Fruit fly (Drosophila melanogaster) whole organism, embryonic: ENCODE measurements around the gene CG4991.

Experiments used
- Ada2b ChIP-seq: fragments of 200-800 bp; sonication (Bioruptor generic); IDR thresholded peaks from 2 replicates; pipeline ENCODE4 v1.3.6; 2022; ENCODE audit warnings: missing biosample characterization, missing genetic modification characterization
- Asciz ChIP-seq: fragments of 200-800 bp; sonication (Bioruptor generic); optimal IDR thresholded peaks from 2 replicates; lab custom pipeline; 2017; ENCODE audit warnings: missing biosample characterization, mild to moderate bottlenecking, missing genetic modification characterization, missing genetic modification reagents
- Blimp-1 ChIP-seq: fragments of 200-800 bp; sonication (Bioruptor generic); optimal IDR thresholded peaks from 3 replicates; lab custom pipeline; 2018; ENCODE audit warnings: missing biosample characterization, missing genetic modification characterization, mild to moderate bottlenecking, moderate library complexity, missing genetic modification reagents
- BtbVII ChIP-seq: fragments of 200-800 bp; sonication (Bioruptor generic); optimal IDR thresholded peaks from 3 replicates; lab custom pipeline; 2017; ENCODE audit warnings: missing biosample characterization, mild to moderate bottlenecking, missing genetic modification characterization
- CG11695 ChIP-seq: fragments of 200-800 bp; sonication (Bioruptor generic); IDR thresholded peaks from 3 replicates; pipeline ENCODE4 v1.3.6; 2022; ENCODE audit warnings: missing biosample characterization, missing genetic modification characterization
- CG12236 ChIP-seq: fragments of 200-800 bp; sonication (Bioruptor generic); optimal IDR thresholded peaks from 2 replicates; lab custom pipeline; 2016; ENCODE audit warnings: missing biosample characterization, missing genetic modification characterization
- CG12299 ChIP-seq: fragments of 200-800 bp; sonication (Bioruptor generic); optimal IDR thresholded peaks from 2 replicates; lab custom pipeline; 2018; ENCODE audit warnings: missing biosample characterization, mild to moderate bottlenecking, missing genetic modification characterization
- CG12744 ChIP-seq: fragments of 200-800 bp; sonication (Bioruptor generic); optimal IDR thresholded peaks from 2 replicates; lab custom pipeline; 2016; ENCODE audit warnings: missing biosample characterization, missing genetic modification characterization
- CG13424 ChIP-seq: fragments of 200-800 bp; sonication (Bioruptor generic); optimal IDR thresholded peaks from 2 replicates; lab custom pipeline; 2019; ENCODE audit warnings: missing biosample characterization, mild to moderate bottlenecking, missing genetic modification characterization, moderate library complexity
- CG17802 ChIP-seq: fragments of 200-800 bp; sonication (Bioruptor generic); optimal IDR thresholded peaks from 2 replicates; lab custom pipeline; 2018; ENCODE audit warnings: missing biosample characterization, mild to moderate bottlenecking, missing genetic modification characterization, moderate library complexity
- CG17912 ChIP-seq: fragments of 200-800 bp; sonication (Bioruptor generic); optimal IDR thresholded peaks from 2 replicates; lab custom pipeline; 2018; ENCODE audit warnings: missing biosample characterization, mild to moderate bottlenecking, missing genetic modification characterization
- CG18262 ChIP-seq: fragments of 200-800 bp; optimal IDR thresholded peaks from 3 replicates; lab custom pipeline; 2019; ENCODE audit warnings: missing biosample characterization, mild to moderate bottlenecking, missing genetic modification characterization, moderate library complexity
- CG18599 ChIP-seq: fragments of 200-800 bp; sonication (Bioruptor generic); optimal IDR thresholded peaks from 3 replicates; lab custom pipeline; 2017; ENCODE audit warnings: missing biosample characterization, missing genetic modification characterization, mild to moderate bottlenecking, moderate library complexity, missing genetic modification reagents
- CG18764 ChIP-seq: fragments of 200-800 bp; sonication (Bioruptor generic); optimal IDR thresholded peaks from 3 replicates; lab custom pipeline; 2016; ENCODE audit warnings: missing biosample characterization, missing genetic modification characterization
- CG2116 ChIP-seq: fragments of 200-800 bp; sonication (Bioruptor generic); optimal IDR thresholded peaks from 3 replicates; lab custom pipeline; 2018; ENCODE audit warnings: missing biosample characterization, mild to moderate bottlenecking, missing genetic modification characterization
- CG2129 ChIP-seq: fragments of 200-800 bp; sonication (Bioruptor generic); IDR thresholded peaks from 2 replicates; pipeline ENCODE4 v1.3.6; 2022; ENCODE audit warnings: missing biosample characterization, missing genetic modification characterization; ENCODE audit not compliant: partially characterized antibody
- CG32532 ChIP-seq: fragments of 200-800 bp; sonication (Bioruptor generic); IDR thresholded peaks from 2 replicates; pipeline ENCODE4 v1.3.6; 2022; ENCODE audit warnings: missing biosample characterization, missing genetic modification characterization
- CG42726 ChIP-seq: fragments of 200-800 bp; sonication (Bioruptor generic); IDR thresholded peaks from 2 replicates; pipeline ENCODE4 v1.3.6; 2022; ENCODE audit warnings: missing biosample characterization, missing genetic modification characterization; ENCODE audit not compliant: partially characterized antibody
- CG6272 ChIP-seq: fragments of 200-800 bp; sonication (Bioruptor generic); IDR thresholded peaks from 2 replicates; pipeline ENCODE4 v1.3.6; 2022; ENCODE audit warnings: missing biosample characterization, missing genetic modification characterization
- CG6683 ChIP-seq: fragments of 200-800 bp; sonication (Bioruptor generic); optimal IDR thresholded peaks from 2 replicates; lab custom pipeline; 2017; ENCODE audit warnings: missing biosample characterization, mild to moderate bottlenecking, missing genetic modification characterization, missing genetic modification reagents
- CG6689 ChIP-seq: fragments of 200-800 bp; sonication (Bioruptor generic); IDR thresholded peaks from 2 replicates; pipeline ENCODE4 v1.3.6; 2022; ENCODE audit warnings: missing biosample characterization, missing genetic modification characterization
- CG6791 ChIP-seq: fragments of 200-800 bp; sonication (Bioruptor generic); IDR thresholded peaks from 3 replicates; pipeline ENCODE4 v1.3.6; 2022; ENCODE audit warnings: missing biosample characterization, missing genetic modification characterization; ENCODE audit not compliant: partially characterized antibody
- CG7745 ChIP-seq: fragments of 200-800 bp; sonication (Bioruptor generic); optimal IDR thresholded peaks from 2 replicates; lab custom pipeline; 2018; ENCODE audit warnings: missing biosample characterization, mild to moderate bottlenecking, missing genetic modification characterization, moderate library complexity
- CG8944 ChIP-seq: fragments of 200-800 bp; sonication (Bioruptor generic); optimal IDR thresholded peaks from 3 replicates; lab custom pipeline; 2016; ENCODE audit warnings: missing biosample characterization, missing genetic modification characterization
- CG9437 ChIP-seq: fragments of 200-800 bp; sonication (Bioruptor generic); optimal IDR thresholded peaks from 2 replicates; lab custom pipeline; 2018; ENCODE audit warnings: missing biosample characterization, mild to moderate bottlenecking, missing genetic modification characterization
- Camta ChIP-seq: fragments of 200-800 bp; sonication (Bioruptor generic); optimal IDR thresholded peaks from 2 replicates; lab custom pipeline; 2016; ENCODE audit warnings: missing biosample characterization, missing genetic modification characterization
- CkIIα-i1 ChIP-seq: fragments of 200-800 bp; sonication (Bioruptor generic); IDR thresholded peaks from 2 replicates; pipeline ENCODE4 v1.3.6; 2022; ENCODE audit warnings: missing biosample characterization, missing genetic modification characterization
- HLHmδ ChIP-seq: fragments of 200-800 bp; sonication (Bioruptor generic); optimal IDR thresholded peaks from 2 replicates; lab custom pipeline; 2018; ENCODE audit warnings: missing biosample characterization, mild to moderate bottlenecking, missing genetic modification characterization, moderate library complexity
- Hmx ChIP-seq: fragments of 200-800 bp; sonication (Bioruptor generic); optimal IDR thresholded peaks from 2 replicates; lab custom pipeline; 2016; ENCODE audit warnings: missing biosample characterization, missing genetic modification characterization
- Hsf ChIP-seq: fragments of 200-800 bp; sonication (Bioruptor generic); optimal IDR thresholded peaks from 3 replicates; lab custom pipeline; 2016; ENCODE audit warnings: missing biosample characterization, missing genetic modification characterization
- Nf-YA ChIP-seq: fragments of 200-800 bp; sonication (Bioruptor generic); IDR thresholded peaks from 2 replicates; pipeline ENCODE4 v1.3.6; 2022; ENCODE audit warnings: missing biosample characterization, missing genetic modification characterization
- Ptx1 ChIP-seq: fragments of 200-800 bp; sonication (Bioruptor generic); IDR thresholded peaks from 2 replicates; pipeline ENCODE4 v1.3.6; 2022; ENCODE audit warnings: missing biosample characterization, missing genetic modification characterization
- Rfx ChIP-seq: fragments of 200-800 bp; sonication (Bioruptor generic); IDR thresholded peaks from 2 replicates; pipeline ENCODE4 v1.3.6; 2022; ENCODE audit warnings: missing biosample characterization, missing genetic modification characterization
- Scr ChIP-seq: fragments of 200-800 bp; sonication (Bioruptor generic); IDR thresholded peaks from 2 replicates; pipeline ENCODE4 v1.3.6; 2022; ENCODE audit warnings: missing biosample characterization, missing genetic modification characterization; ENCODE audit not compliant: partially characterized antibody
- Sin3A ChIP-seq: fragments of >200 bp; optimal IDR thresholded peaks from 2 replicates; lab custom pipeline; 2018
- Sry-β ChIP-seq: fragments of 200-800 bp; sonication (Bioruptor generic); optimal IDR thresholded peaks from 2 replicates; lab custom pipeline; 2018; ENCODE audit warnings: missing biosample characterization, mild to moderate bottlenecking, missing genetic modification characterization, moderate library complexity
- Trl ChIP-seq, 3 experiments: fragments of >200 bp in 2 of 3; fragments of 200-800 bp in 1 of 3; sonication (Bioruptor generic) in 1 of 3; optimal IDR thresholded peaks; 2 replicates in 1 of 3; 3 replicates in 2 of 3; lab custom pipeline; 2016 to 2017; ENCODE audit warnings: missing biosample characterization in 1 of 3, missing genetic modification characterization in 1 of 3
- Xbp1 ChIP-seq: fragments of 200-800 bp; sonication (Bioruptor generic); optimal IDR thresholded peaks from 3 replicates; lab custom pipeline; 2016; ENCODE audit warnings: missing biosample characterization, mild to moderate bottlenecking, missing genetic modification characterization
- YL-1 ChIP-seq: fragments of 200-800 bp; sonication (Bioruptor generic); optimal IDR thresholded peaks from 3 replicates; lab custom pipeline; 2017; ENCODE audit warnings: missing biosample characterization, mild to moderate bottlenecking, missing genetic modification characterization
- ab ChIP-seq: fragments of 200-800 bp; sonication (Bioruptor generic); optimal IDR thresholded peaks from 2 replicates; lab custom pipeline; 2016; ENCODE audit warnings: missing biosample characterization, missing genetic modification characterization
- ase ChIP-seq: fragments of 200-800 bp; sonication (Bioruptor generic); IDR thresholded peaks from 3 replicates; pipeline ENCODE4 v1.3.6; 2022; ENCODE audit warnings: missing biosample characterization, missing genetic modification characterization
- ash1 ChIP-seq: fragments of 200-800 bp; sonication (Bioruptor generic); optimal IDR thresholded peaks from 2 replicates; lab custom pipeline; 2018; ENCODE audit warnings: missing biosample characterization, mild to moderate bottlenecking, missing genetic modification characterization
- crp ChIP-seq, 2 experiments: fragments of 200-800 bp; sonication (Bioruptor generic); optimal IDR thresholded peaks; 2 replicates in 1 of 2; 3 replicates in 1 of 2; lab custom pipeline; 2017; ENCODE audit warnings: missing biosample characterization in 2 of 2, missing genetic modification characterization in 2 of 2, mild to moderate bottlenecking in 1 of 2, moderate library complexity in 1 of 2
- disco-r ChIP-seq: fragments of 200-800 bp; sonication (Bioruptor generic); optimal IDR thresholded peaks from 2 replicates; lab custom pipeline; 2016; ENCODE audit warnings: missing biosample characterization, missing genetic modification characterization
- eve ChIP-seq, 2 experiments: fragments of >200 bp; optimal IDR thresholded peaks; 2 replicates each; lab custom pipeline; 2017; ENCODE audit warnings: missing biosample characterization in 2 of 2, missing genetic modification characterization in 2 of 2
- hbn ChIP-seq: fragments of 200-800 bp; sonication (Bioruptor generic); IDR thresholded peaks from 2 replicates; pipeline ENCODE4 v1.3.6; 2022; ENCODE audit warnings: missing biosample characterization, missing genetic modification characterization; ENCODE audit not compliant: partially characterized antibody
- insv ChIP-seq, 2 experiments: fragments of 200-800 bp; sonication (Bioruptor generic); optimal IDR thresholded peaks; 3 replicates each; lab custom pipeline; 2016 to 2018; ENCODE audit warnings: missing biosample characterization in 2 of 2, missing genetic modification characterization in 2 of 2
- jumu ChIP-seq: fragments of 200-800 bp; sonication (Bioruptor generic); optimal IDR thresholded peaks from 3 replicates; lab custom pipeline; 2016; ENCODE audit warnings: missing biosample characterization, missing genetic modification characterization
- run ChIP-seq: fragments of 200-800 bp; sonication (Bioruptor generic); optimal IDR thresholded peaks from 3 replicates; lab custom pipeline; 2018; ENCODE audit warnings: missing biosample characterization, mild to moderate bottlenecking, missing genetic modification characterization
- so ChIP-seq: fragments of 200-800 bp; sonication (Bioruptor generic); IDR thresholded peaks from 3 replicates; pipeline ENCODE4 v1.3.6; 2022; ENCODE audit warnings: missing biosample characterization, missing genetic modification characterization
- toy ChIP-seq: fragments of 200-800 bp; sonication (Bioruptor generic); IDR thresholded peaks from 2 replicates; pipeline ENCODE4 v1.3.6; 2022; ENCODE audit warnings: missing biosample characterization, missing genetic modification characterization

CG4991 gene

DNA sequence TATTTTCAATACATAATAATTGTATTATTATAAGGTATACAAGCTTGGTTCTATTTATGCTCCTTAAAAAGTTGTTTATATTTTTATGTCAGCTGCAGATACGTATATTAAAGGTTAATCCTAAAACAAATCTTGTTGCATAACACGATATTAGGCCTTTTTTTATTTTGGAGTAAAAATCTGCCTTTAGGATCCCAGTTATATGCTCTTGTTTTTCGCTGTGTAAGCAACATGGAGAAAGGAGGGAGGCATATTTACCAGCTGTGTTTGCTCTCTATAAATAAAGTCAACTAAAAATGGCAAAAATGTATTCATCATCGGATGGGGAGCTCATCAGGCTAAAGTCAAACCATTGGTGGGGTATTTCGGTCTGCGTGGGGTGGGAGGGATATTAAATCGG lies 29.9 kb downstream of the CG4991 start (continued):
- TF ChIP-seq Blimp-1 (GFP tag; lab: Kevin White, UChicago) (peak; percentile 40), ase (GFP tag; lab: Robert Waterston, UW) (no peak), CG12236 (GFP tag; lab: Kevin White, UChicago) (no peak), toy (no peak), crp (GFP tag; optimal IDR thresholded peaks at IDR 0.05; lab: Kevin White, UChicago) (no peak), hbn (no peak), CG42726 (GFP tag; lab: Robert Waterston, UW) (no peak), Ptx1 (GFP tag; lab: Robert Waterston, UW) (no peak), CG6791 (GFP tag; lab: Robert Waterston, UW) (no peak), disco-r (GFP tag; lab: Kevin White, UChicago) (no peak), CG17802 (tag; lab: Kevin White, UChicago) (no peak), Xbp1 (GFP tag; lab: Kevin White, UChicago) (peak; percentile 10), HLHmδ (no peak), CG18599 (GFP tag; lab: Kevin White, UChicago) (peak; percentile 44), CG8944 (GFP tag; lab: Kevin White, UChicago) (no peak), CG7745 (no peak), jumu (GFP tag; lab: Kevin White, UChicago) (no peak), Sry-β (GFP tag; lab: Kevin White, UChicago) (no peak), YL-1 (GFP tag; lab: Kevin White, UChicago) (no peak), CG12744 (GFP tag; lab: Kevin White, UChicago) (no peak), Scr (GFP tag; lab: Robert Waterston, UW) (no peak), CG9437 (GFP tag; lab: Kevin White, UChicago) (peak; percentile 25), insv (GFP tag; optimal IDR thresholded peaks at IDR 0.05; lab: Kevin White, UChicago) (no peak), Hmx (GFP tag; lab: Kevin White, UChicago) (no peak), so (GFP tag; lab: Robert Waterston, UW) (no peak), Asciz (GFP tag; lab: Kevin White, UChicago) (no peak), ab (GFP tag; lab: Kevin White, UChicago) (no peak), CG6683 (GFP tag; lab: Kevin White, UChicago) (no peak), ash1 (no peak), CG2116 (no peak), CG6689 (no peak), BtbVII (GFP tag; lab: Kevin White, UChicago) (no peak), Ada2b (no peak), CG13424 (tag; lab: Kevin White, UChicago) (peak; percentile 27), Trl (optimal IDR thresholded peaks at IDR 0.05; lab: Kevin White, UChicago) (no peak), Trl (GFP tag; optimal IDR thresholded peaks at IDR 0.05; lab: Kevin White, UChicago) (no peak), CG11695 (no peak), eve (GFP tag; optimal IDR thresholded peaks at IDR 0.05; lab: Kevin White, UChicago) (no peak), run (tag; lab: Kevin White, UChicago) (no peak), CG18764 (GFP tag; lab: Kevin White, UChicago) (no peak), CkIIα-i1 (no peak), CG12299 (tag; lab: Kevin White, UChicago) (no peak), Sin3A (lab: Kevin White, UChicago) (no peak), CG32532 (GFP tag; lab: Robert Waterston, UW) (no peak), CG6272 (GFP tag; lab: Robert Waterston, UW) (no peak), CG2129 (GFP tag; lab: Robert Waterston, UW) (no peak), Rfx (GFP tag; lab: Robert Waterston, UW) (no peak), Hsf (GFP tag; lab: Kevin White, UChicago) (no peak), CG17912 (GFP tag; lab: Kevin White, UChicago) (no peak), Camta (GFP tag; lab: Kevin White, UChicago) (no peak), Nf-YA (GFP tag; lab: Robert Waterston, UW) (no peak), CG18262 (tag; lab: Kevin White, UChicago) (peak; percentile 39)
